Fruit fly (Drosophila melanogaster) whole organism, wandering third instar larva: ENCODE measurements around the gene Dad1.

ENCODE experiments used
- Hnf4 ChIP-seq: fragments of 200-800 bp; sonication (Bioruptor generic); optimal IDR thresholded peaks from 2 replicates; lab custom pipeline; 2016; ENCODE audit warnings: missing biosample characterization, mild to moderate bottlenecking, missing genetic modification characterization
- br ChIP-seq: fragments of 200-800 bp; sonication (Bioruptor generic); optimal IDR thresholded peaks from 2 replicates; lab custom pipeline; 2016; ENCODE audit warnings: missing biosample characterization, missing genetic modification characterization
- lola ChIP-seq: fragments of >200 bp; optimal IDR thresholded peaks from 2 replicates; lab custom pipeline; 2017; ENCODE audit warnings: missing biosample characterization, missing genetic modification characterization

- TF ChIP-seq br (GFP tag; lab: Kevin White, UChicago): no peak
- no peak for TF ChIP-seq lola (GFP tag; lab: Kevin White, UChicago)
- TF ChIP-seq Hnf4 (GFP tag; lab: Kevin White, UChicago): no peak
These were observed 21.0 kb downstream of the Dad1 start for dm6 chr2L:8362955-8363285.
